Worm (Caenorhabditis elegans) whole organism, L2 larva: ENCODE measurements around the gene act-1.

Experiments used
- nhr-129 ChIP-seq: fragments of 150-350 bp; optimal IDR thresholded peaks from 2 replicates; lab custom pipeline; 2014; ENCODE audit warnings: missing biosample characterization, missing genetic modification characterization
- unc-62 ChIP-seq: fragments of 150-350 bp; optimal IDR thresholded peaks from 2 replicates; lab custom pipeline; 2014; ENCODE audit warnings: missing biosample characterization, missing genetic modification reagents, missing genetic modification characterization

ce11 chrV:11048678-11049077, 32.2 kb upstream of the act-1 start, which contains the start of gene srh-74:
- no peak for TF ChIP-seq nhr-129 (tag; lab: Kevin White, UChicago)
- no peak for TF ChIP-seq unc-62
